Fruit fly (Drosophila melanogaster) whole organism, adult: ENCODE data around the gene SrpRbeta.

Experiments
- CG11617 ChIP-seq: fragments of 200-800 bp; sonication (Bioruptor generic); optimal IDR thresholded peaks from 2 replicates; lab custom pipeline; 2017; ENCODE audit warnings: mild to moderate bottlenecking, missing biosample characterization, missing genetic modification reagents, missing genetic modification characterization
- CG12768 ChIP-seq: fragments of 200-800 bp; sonication (Bioruptor generic); optimal IDR thresholded peaks from 2 replicates; lab custom pipeline; 2017; ENCODE audit warnings: missing biosample characterization, missing genetic modification characterization, mild to moderate bottlenecking, moderate library complexity, missing genetic modification reagents
- CG14711 ChIP-seq: fragments of 200-800 bp; sonication (Bioruptor generic); optimal IDR thresholded peaks from 2 replicates; lab custom pipeline; 2018; ENCODE audit warnings: missing biosample characterization, mild to moderate bottlenecking, missing genetic modification characterization, moderate library complexity
- CG1620 ChIP-seq: fragments of 200-800 bp; sonication (Bioruptor generic); optimal IDR thresholded peaks from 2 replicates; lab custom pipeline; 2016; ENCODE audit warnings: missing biosample characterization, missing genetic modification characterization
- CG33017 ChIP-seq: fragments of 200-800 bp; sonication (Bioruptor generic); optimal IDR thresholded peaks from 2 replicates; lab custom pipeline; 2018; ENCODE audit warnings: missing biosample characterization, mild to moderate bottlenecking, missing genetic modification characterization, moderate library complexity
- CG5204 ChIP-seq: fragments of 200-800 bp; sonication (Bioruptor generic); optimal IDR thresholded peaks from 2 replicates; lab custom pipeline; 2016; ENCODE audit warnings: missing biosample characterization, missing genetic modification characterization
- CG7045 ChIP-seq: fragments of 200-800 bp; sonication (Bioruptor generic); optimal IDR thresholded peaks from 2 replicates; lab custom pipeline; 2017; ENCODE audit warnings: missing biosample characterization, mild to moderate bottlenecking, missing genetic modification characterization
- CG7101 ChIP-seq: fragments of 200-800 bp; sonication (Bioruptor generic); optimal IDR thresholded peaks from 2 replicates; lab custom pipeline; 2018; ENCODE audit warnings: missing biosample characterization, mild to moderate bottlenecking, missing genetic modification characterization, moderate library complexity
- Clk ChIP-seq: fragments of 200-800 bp; sonication (Bioruptor generic); optimal IDR thresholded peaks from 2 replicates; lab custom pipeline; 2017; ENCODE audit warnings: missing biosample characterization, missing genetic modification characterization
- Crg-1 ChIP-seq: fragments of 200-800 bp; sonication (Bioruptor generic); optimal IDR thresholded peaks from 2 replicates; lab custom pipeline; 2016; ENCODE audit warnings: missing biosample characterization, missing genetic modification characterization
- Hr96 ChIP-seq: fragments of 200-800 bp; sonication (Bioruptor generic); optimal IDR thresholded peaks from 2 replicates; lab custom pipeline; 2016; ENCODE audit warnings: missing biosample characterization, missing genetic modification characterization
- Mnt ChIP-seq: fragments of 200-800 bp; sonication (Bioruptor generic); optimal IDR thresholded peaks from 2 replicates; lab custom pipeline; 2016; ENCODE audit warnings: missing biosample characterization, mild to moderate bottlenecking, missing genetic modification characterization
- bab1 ChIP-seq: fragments of 200-800 bp; sonication (Bioruptor generic); optimal IDR thresholded peaks from 3 replicates; lab custom pipeline; 2019; ENCODE audit warnings: missing biosample characterization, mild to moderate bottlenecking, missing genetic modification characterization, moderate library complexity
- cic ChIP-seq: fragments of 200-800 bp; sonication (Bioruptor generic); optimal IDR thresholded peaks from 2 replicates; lab custom pipeline; 2017; ENCODE audit warnings: missing biosample characterization, mild to moderate bottlenecking, missing genetic modification characterization, moderate library complexity
- cnc ChIP-seq, 2 experiments: fragments of >200 bp; optimal IDR thresholded peaks; 2 replicates each; lab custom pipeline; 2017
- kay ChIP-seq: fragments of 200-800 bp; sonication (Bioruptor generic); peaks from one replicate; lab custom pipeline; 2016; ENCODE audit warnings: missing biosample characterization, missing genetic modification characterization, borderline replicate concordance
- ovo ChIP-seq: fragments of 200-800 bp; sonication (Bioruptor generic); optimal IDR thresholded peaks from 2 replicates; lab custom pipeline; 2016; ENCODE audit warnings: missing biosample characterization, missing genetic modification characterization
- pad ChIP-seq: fragments of 200-800 bp; sonication (Bioruptor generic); optimal IDR thresholded peaks from 3 replicates; lab custom pipeline; 2017; ENCODE audit warnings: missing biosample characterization, missing genetic modification characterization, mild to moderate bottlenecking, moderate library complexity, missing genetic modification reagents
- tj ChIP-seq: fragments of 200-800 bp; sonication (Bioruptor generic); optimal IDR thresholded peaks from 3 replicates; lab custom pipeline; 2017; ENCODE audit warnings: missing biosample characterization, mild to moderate bottlenecking, missing genetic modification characterization, moderate library complexity
- toe ChIP-seq: fragments of 200-800 bp; sonication (Bioruptor generic); optimal IDR thresholded peaks from 2 replicates; lab custom pipeline; 2016; ENCODE audit warnings: missing biosample characterization, missing genetic modification characterization

The SrpRbeta gene

dm6 chr3L:8672199-8673059, 47.6 kb downstream of the SrpRbeta start:
- no peak for TF ChIP-seq CG1620
- TF ChIP-seq bab1 = no peak
- TF ChIP-seq CG33017 (tag; lab: Kevin White, UChicago) = no peak
- TF ChIP-seq Clk (GFP tag; lab: Kevin White, UChicago) = no peak
- TF ChIP-seq kay (GFP tag; lab: Kevin White, UChicago) = no peak
- TF ChIP-seq Crg-1 (GFP tag; lab: Kevin White, UChicago) = no peak
- TF ChIP-seq toe (GFP tag; lab: Kevin White, UChicago) = no peak
- peak; percentile 43 for TF ChIP-seq tj (GFP tag; lab: Kevin White, UChicago)
- TF ChIP-seq cnc (optimal IDR thresholded peaks at IDR 0.05; lab: Kevin White, UChicago) = no peak
- peak; percentile 51 for TF ChIP-seq CG11617 (GFP tag; lab: Kevin White, UChicago)
- TF ChIP-seq CG5204 = peak; percentile 40
- no peak for TF ChIP-seq cic (GFP tag; lab: Kevin White, UChicago)
- TF ChIP-seq CG7101 = peak; percentile 50
- TF ChIP-seq CG7045 = no peak
- TF ChIP-seq CG14711 (tag; lab: Kevin White, UChicago) = peak; percentile 32
- TF ChIP-seq Mnt (GFP tag; lab: Kevin White, UChicago) = no peak
- TF ChIP-seq ovo (GFP tag; lab: Kevin White, UChicago) = peak; percentile 69
- no peak for TF ChIP-seq CG12768 (GFP tag; lab: Kevin White, UChicago)
- peak; percentile 8 for TF ChIP-seq Hr96
- TF ChIP-seq pad (GFP tag; lab: Kevin White, UChicago) = peak; percentile 74

- TF ChIP-seq CG7101 (no peak), CG33017 (tag; lab: Kevin White, UChicago) (no peak), Clk (GFP tag; lab: Kevin White, UChicago) (no peak), CG1620 (no peak), cic (GFP tag; lab: Kevin White, UChicago) (no peak), kay (GFP tag; lab: Kevin White, UChicago) (no peak), pad (GFP tag; lab: Kevin White, UChicago) (no peak), toe (GFP tag; lab: Kevin White, UChicago) (no peak), tj (GFP tag; lab: Kevin White, UChicago) (no peak), ovo (GFP tag; lab: Kevin White, UChicago) (no peak), Hr96 (no peak)
Observed at dm6 chr3L:8670983-8671382, 49.0 kb downstream of the SrpRbeta start.

dm6 chr3L:8669847-8670622, 50.0 kb downstream of the SrpRbeta start:
- TF ChIP-seq Clk (GFP tag; lab: Kevin White, UChicago) (no peak), tj (GFP tag; lab: Kevin White, UChicago) (no peak), kay (GFP tag; lab: Kevin White, UChicago) (no peak), cic (GFP tag; lab: Kevin White, UChicago) (no peak), CG33017 (tag; lab: Kevin White, UChicago) (no peak), CG14711 (tag; lab: Kevin White, UChicago) (no peak), CG11617 (GFP tag; lab: Kevin White, UChicago) (no peak), CG7101 (no peak), Mnt (GFP tag; lab: Kevin White, UChicago) (no peak), Hr96 (no peak), ovo (GFP tag; lab: Kevin White, UChicago) (no peak), toe (GFP tag; lab: Kevin White, UChicago) (no peak), CG12768 (GFP tag; lab: Kevin White, UChicago) (no peak), pad (GFP tag; lab: Kevin White, UChicago) (no peak)

dm6 chr3L:8669087-8669486, 50.9 kb downstream of the SrpRbeta start:
- no peak for TF ChIP-seq Clk (GFP tag; lab: Kevin White, UChicago)
- no peak for TF ChIP-seq CG12768 (GFP tag; lab: Kevin White, UChicago)
- TF ChIP-seq CG11617 (GFP tag; lab: Kevin White, UChicago) = no peak
- TF ChIP-seq CG5204 = no peak
- TF ChIP-seq CG33017 (tag; lab: Kevin White, UChicago) = no peak
- no peak for TF ChIP-seq cic (GFP tag; lab: Kevin White, UChicago)
- TF ChIP-seq toe (GFP tag; lab: Kevin White, UChicago) = no peak
- no peak for TF ChIP-seq kay (GFP tag; lab: Kevin White, UChicago)
- TF ChIP-seq Crg-1 (GFP tag; lab: Kevin White, UChicago) = no peak
- no peak for TF ChIP-seq pad (GFP tag; lab: Kevin White, UChicago)
- no peak for TF ChIP-seq ovo (GFP tag; lab: Kevin White, UChicago)
- no peak for TF ChIP-seq CG1620
- no peak for TF ChIP-seq CG7101
- TF ChIP-seq bab1 = no peak
- TF ChIP-seq CG7045 = no peak
- no peak for TF ChIP-seq CG14711 (tag; lab: Kevin White, UChicago)
